Worm (Caenorhabditis elegans) whole organism, midembryonic: ENCODE data around the gene C25F6.8.

ENCODE experiments used
- cog-1 ChIP-seq: sonication (generic microtip); optimal IDR thresholded peaks from 2 replicates; lab custom pipeline; 2016; ENCODE audit warnings: missing genetic modification characterization, missing compliant biosample characterization
- ref-1 ChIP-seq: fragments of 200-800 bp; sonication (Bioruptor generic); conservative IDR thresholded peaks from 2 replicates; pipeline ENCODE4 v1.3.6; 2022; ENCODE audit warnings: missing genetic modification reagents, missing genetic modification characterization, missing compliant biosample characterization
- tab-1 ChIP-seq: fragments of 200-800 bp; sonication (Bioruptor generic); IDR thresholded peaks from 2 replicates; pipeline ENCODE4 v1.3.6; 2022; ENCODE audit warnings: missing genetic modification characterization, missing compliant biosample characterization
- ztf-23 ChIP-seq: fragments of 200-800 bp; sonication (Bioruptor generic); IDR thresholded peaks from 2 replicates; pipeline ENCODE4 v1.3.6; 2022; ENCODE audit warnings: missing genetic modification reagents, missing genetic modification characterization, missing compliant biosample characterization
- ztf-29 ChIP-seq: fragments of 200-800 bp; sonication (Bioruptor generic); IDR thresholded peaks from 2 replicates; pipeline ENCODE4 v1.3.6; 2022; ENCODE audit warnings: missing genetic modification reagents, missing genetic modification characterization, missing compliant biosample characterization

- no peak for TF ChIP-seq cog-1 (tag; lab: Kevin White, UChicago)
- TF ChIP-seq ref-1, result no peak
- no peak for TF ChIP-seq ztf-29 (GFP tag; lab: Robert Waterston, UW)
- no peak for TF ChIP-seq ztf-23 (GFP tag; lab: Robert Waterston, UW)
- no peak for TF ChIP-seq tab-1 (GFP tag; lab: Robert Waterston, UW)
Observed at ce11 chrX:5477597-5477996, 29.6 kb downstream of the C25F6.8 start.
